Worm (Caenorhabditis elegans): ENCODE results near the gene sri-34.

- TF ChIP-seq nhr-28 (tag; optimal IDR thresholded peaks at IDR 0.05) (no peak), hmg-11 (tag; optimal IDR thresholded peaks at IDR 0.05) (no peak), tbx-2 (tag; optimal IDR thresholded peaks at IDR 0.05) (no peak), nhr-76 (tag; optimal IDR thresholded peaks at IDR 0.05) (no peak), ztf-4 (tag; optimal IDR thresholded peaks at IDR 0.05) (no peak)
Observed at ce11 chrII:3137804-3138203, 21.1 kb downstream of the sri-34 start, which contains the start of gene sri-54.
